Fruit fly (Drosophila melanogaster): ENCODE data around the gene disco-r.

disco-r gene

dm6 chrX:16102338-16103218 is 46.2 kb downstream of the disco-r start:
- TF ChIP-seq ovo (GFP tag; optimal IDR thresholded peaks at IDR 0.05) (no peak), CG33017 (tag; optimal IDR thresholded peaks at IDR 0.05) (peak; percentile 23), tj (GFP tag; optimal IDR thresholded peaks at IDR 0.05) (peak; percentile 98), CG14711 (tag; optimal IDR thresholded peaks at IDR 0.05) (peak; percentile 7), Clk (GFP tag; optimal IDR thresholded peaks at IDR 0.05) (no peak), CG1620 (GFP tag; optimal IDR thresholded peaks at IDR 0.05) (no peak), Mnt (GFP tag; optimal IDR thresholded peaks at IDR 0.05) (peak; percentile 21), cic (GFP tag; optimal IDR thresholded peaks at IDR 0.05) (peak; percentile 34), bab1 (GFP tag; optimal IDR thresholded peaks at IDR 0.05) (peak; percentile 46), CG7045 (GFP tag; optimal IDR thresholded peaks at IDR 0.05) (no peak), kay (GFP tag; ENCODE audit: borderline replicate concordance) (peak; percentile 74), CG7101 (tag; optimal IDR thresholded peaks at IDR 0.05) (peak; percentile 37), CG11617 (GFP tag; optimal IDR thresholded peaks at IDR 0.05) (peak; percentile 59), pad (GFP tag; optimal IDR thresholded peaks at IDR 0.05) (peak; percentile 8)

dm6 chrX:16100726-16101351 is 47.9 kb downstream of the disco-r start:
- TF ChIP-seq CG1620 (GFP tag; optimal IDR thresholded peaks at IDR 0.05): no peak
- no peak for TF ChIP-seq ovo (GFP tag; optimal IDR thresholded peaks at IDR 0.05)
- no peak for TF ChIP-seq Mnt (GFP tag; optimal IDR thresholded peaks at IDR 0.05)
- no peak for TF ChIP-seq Crg-1 (GFP tag; optimal IDR thresholded peaks at IDR 0.05)
- no peak for TF ChIP-seq CG14711 (tag; optimal IDR thresholded peaks at IDR 0.05)
- TF ChIP-seq CG33017 (tag; optimal IDR thresholded peaks at IDR 0.05): no peak
- TF ChIP-seq tj (GFP tag; optimal IDR thresholded peaks at IDR 0.05): no peak
- TF ChIP-seq toe (GFP tag; optimal IDR thresholded peaks at IDR 0.05): no peak
- no peak for TF ChIP-seq cic (GFP tag; optimal IDR thresholded peaks at IDR 0.05)
- no peak for TF ChIP-seq cnc (optimal IDR thresholded peaks at IDR 0.05)
- TF ChIP-seq kay (GFP tag; ENCODE audit: borderline replicate concordance): no peak
- no peak for TF ChIP-seq Clk (GFP tag; optimal IDR thresholded peaks at IDR 0.05)

- TF ChIP-seq bab1 (GFP tag; optimal IDR thresholded peaks at IDR 0.05) (peak; percentile 3), Clk (GFP tag; optimal IDR thresholded peaks at IDR 0.05) (no peak), Crg-1 (GFP tag; optimal IDR thresholded peaks at IDR 0.05) (peak; percentile 15), Hr96 (GFP tag; optimal IDR thresholded peaks at IDR 0.05) (no peak), CG11617 (GFP tag; optimal IDR thresholded peaks at IDR 0.05) (no peak), CG5204 (GFP tag; optimal IDR thresholded peaks at IDR 0.05) (no peak), tj (GFP tag; optimal IDR thresholded peaks at IDR 0.05) (no peak), kay (GFP tag; ENCODE audit: borderline replicate concordance) (no peak), pad (GFP tag; optimal IDR thresholded peaks at IDR 0.05) (peak; percentile 16), ovo (GFP tag; optimal IDR thresholded peaks at IDR 0.05) (no peak), toe (GFP tag; optimal IDR thresholded peaks at IDR 0.05) (no peak), Mnt (GFP tag; optimal IDR thresholded peaks at IDR 0.05) (peak; percentile 9), CG7101 (tag; optimal IDR thresholded peaks at IDR 0.05) (peak; percentile 59), CG1620 (GFP tag; optimal IDR thresholded peaks at IDR 0.05) (peak; percentile 45), CG12768 (GFP tag; optimal IDR thresholded peaks at IDR 0.05) (no peak), CG7045 (GFP tag; optimal IDR thresholded peaks at IDR 0.05) (no peak)
These were observed 52.3 kb downstream of the disco-r start for dm6 chrX:16096488-16096887.

- TF ChIP-seq cnc (optimal IDR thresholded peaks at IDR 0.05) (no peak), CG33017 (tag; optimal IDR thresholded peaks at IDR 0.05) (no peak), bab1 (GFP tag; optimal IDR thresholded peaks at IDR 0.05) (no peak), ovo (GFP tag; optimal IDR thresholded peaks at IDR 0.05) (no peak), cic (GFP tag; optimal IDR thresholded peaks at IDR 0.05) (peak; percentile 53), CG11617 (GFP tag; optimal IDR thresholded peaks at IDR 0.05) (peak; percentile 14), Hr96 (GFP tag; optimal IDR thresholded peaks at IDR 0.05) (no peak), CG12768 (GFP tag; optimal IDR thresholded peaks at IDR 0.05) (peak; percentile 14), tj (GFP tag; optimal IDR thresholded peaks at IDR 0.05) (no peak), CG7045 (GFP tag; optimal IDR thresholded peaks at IDR 0.05) (no peak), CG1620 (GFP tag; optimal IDR thresholded peaks at IDR 0.05) (no peak), pad (GFP tag; optimal IDR thresholded peaks at IDR 0.05) (peak; percentile 49), kay (GFP tag; ENCODE audit: borderline replicate concordance) (no peak), CG5204 (GFP tag; optimal IDR thresholded peaks at IDR 0.05) (no peak), Crg-1 (GFP tag; optimal IDR thresholded peaks at IDR 0.05) (no peak), Clk (GFP tag; optimal IDR thresholded peaks at IDR 0.05) (no peak), Mnt (GFP tag; optimal IDR thresholded peaks at IDR 0.05) (peak; percentile 21), CG14711 (tag; optimal IDR thresholded peaks at IDR 0.05) (no peak), toe (GFP tag; optimal IDR thresholded peaks at IDR 0.05) (no peak), CG7101 (tag; optimal IDR thresholded peaks at IDR 0.05) (peak; percentile 63)
These were observed 56.0 kb downstream of the disco-r start for dm6 chrX:16092614-16093280.

dm6 chrX:16091431-16091990 is 57.3 kb downstream of the disco-r start, which contains the start of gene Tob:
Gene Tob (minus strand): TSS chrX:16091495.
- no peak for TF ChIP-seq CG1620 (GFP tag; optimal IDR thresholded peaks at IDR 0.05)
- TF ChIP-seq CG11617 (GFP tag; optimal IDR thresholded peaks at IDR 0.05): no peak
- TF ChIP-seq CG12768 (GFP tag; optimal IDR thresholded peaks at IDR 0.05): peak; percentile 28
- peak; percentile 55 for TF ChIP-seq CG7101 (tag; optimal IDR thresholded peaks at IDR 0.05)
- peak; percentile 48 for TF ChIP-seq tj (GFP tag; optimal IDR thresholded peaks at IDR 0.05)
- TF ChIP-seq toe (GFP tag; optimal IDR thresholded peaks at IDR 0.05): peak; percentile 45
- peak; percentile 41 for TF ChIP-seq CG5204 (GFP tag; optimal IDR thresholded peaks at IDR 0.05)
- no peak for TF ChIP-seq CG7045 (GFP tag; optimal IDR thresholded peaks at IDR 0.05)
- TF ChIP-seq CG33017 (tag; optimal IDR thresholded peaks at IDR 0.05): no peak
- TF ChIP-seq kay (GFP tag; ENCODE audit: borderline replicate concordance): peak; percentile 52
- peak; percentile 82 for TF ChIP-seq cic (GFP tag; optimal IDR thresholded peaks at IDR 0.05)
- no peak for TF ChIP-seq Hr96 (GFP tag; optimal IDR thresholded peaks at IDR 0.05)
- TF ChIP-seq cnc (optimal IDR thresholded peaks at IDR 0.05): no peak
- TF ChIP-seq bab1 (GFP tag; optimal IDR thresholded peaks at IDR 0.05): peak; percentile 12
- TF ChIP-seq Mnt (GFP tag; optimal IDR thresholded peaks at IDR 0.05): peak; percentile 78
- TF ChIP-seq ovo (GFP tag; optimal IDR thresholded peaks at IDR 0.05): peak; percentile 72
- no peak for TF ChIP-seq Clk (GFP tag; optimal IDR thresholded peaks at IDR 0.05)
- peak; percentile 44 for TF ChIP-seq Crg-1 (GFP tag; optimal IDR thresholded peaks at IDR 0.05)
- TF ChIP-seq pad (GFP tag; optimal IDR thresholded peaks at IDR 0.05): peak; percentile 83
- TF ChIP-seq CG14711 (tag; optimal IDR thresholded peaks at IDR 0.05): no peak

Measured in whole organism, adult.